Fruit fly (Drosophila melanogaster): ENCODE data around the gene CG6845.

CG6845 gene

DNA sequence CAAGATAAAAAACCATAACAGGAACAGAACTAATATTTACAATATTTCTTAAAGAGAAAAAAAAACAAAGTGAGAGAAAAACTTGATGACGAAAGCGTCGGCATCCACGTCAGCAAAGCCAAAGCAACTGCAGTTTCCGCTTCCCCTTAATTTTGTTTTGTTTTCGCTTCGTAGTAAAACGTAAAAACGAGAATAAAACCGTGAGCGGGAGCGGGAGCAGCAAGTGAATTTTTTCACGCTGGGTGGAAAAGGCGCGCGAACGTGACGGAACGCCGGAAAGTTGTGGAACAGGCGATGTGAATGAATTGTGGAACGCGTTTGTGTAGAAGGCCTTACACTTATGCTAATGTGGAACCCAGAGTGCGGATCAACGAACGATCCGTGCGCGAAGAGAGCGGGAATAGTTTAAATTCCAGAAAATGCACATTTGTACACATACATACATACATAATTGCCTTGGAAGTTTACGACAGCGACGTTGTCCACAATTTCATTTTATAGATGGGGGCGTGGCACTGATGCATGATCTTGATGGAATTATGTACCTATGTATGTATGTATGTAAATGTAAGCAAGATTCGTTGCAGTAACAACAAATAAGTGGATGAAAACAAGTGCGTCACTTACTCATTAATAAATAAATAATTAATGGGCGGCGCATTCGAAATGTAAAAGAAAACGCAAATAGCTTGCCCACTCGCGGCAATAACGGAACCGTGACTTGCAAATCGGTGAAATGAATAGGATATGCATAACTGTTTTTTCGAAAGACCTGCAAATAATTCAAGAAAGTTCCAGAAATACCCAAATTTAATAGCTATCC lies 17.7 kb upstream of the CG6845 start (continued):
- TF ChIP-seq CG17359 (tag; optimal IDR thresholded peaks at IDR 0.05) (peak; percentile 14), ttk (GFP tag; IDR thresholded peaks at IDR 0.05) (no peak), eve (GFP tag; optimal IDR thresholded peaks at IDR 0.05) (peak in 1 of 2 experiments; percentile 68), CG18619 (GFP tag; optimal IDR thresholded peaks at IDR 0.05) (peak; percentile 9), pfk (GFP tag; optimal IDR thresholded peaks at IDR 0.05) (peak; percentile 99), ap (GFP tag; IDR thresholded peaks at IDR 0.05) (no peak), Fer1 (GFP tag; optimal IDR thresholded peaks at IDR 0.05) (peak; percentile 29), CG3838 (GFP tag; optimal IDR thresholded peaks at IDR 0.05) (no peak), CG3726 (GFP tag; IDR thresholded peaks at IDR 0.05) (no peak), Deaf1 (tag; optimal IDR thresholded peaks at IDR 0.05) (peak; percentile 66), CG12769 (tag; optimal IDR thresholded peaks at IDR 0.05) (peak; percentile 95), CG18764 (GFP tag; optimal IDR thresholded peaks at IDR 0.05) (peak; percentile 55)

DNA sequence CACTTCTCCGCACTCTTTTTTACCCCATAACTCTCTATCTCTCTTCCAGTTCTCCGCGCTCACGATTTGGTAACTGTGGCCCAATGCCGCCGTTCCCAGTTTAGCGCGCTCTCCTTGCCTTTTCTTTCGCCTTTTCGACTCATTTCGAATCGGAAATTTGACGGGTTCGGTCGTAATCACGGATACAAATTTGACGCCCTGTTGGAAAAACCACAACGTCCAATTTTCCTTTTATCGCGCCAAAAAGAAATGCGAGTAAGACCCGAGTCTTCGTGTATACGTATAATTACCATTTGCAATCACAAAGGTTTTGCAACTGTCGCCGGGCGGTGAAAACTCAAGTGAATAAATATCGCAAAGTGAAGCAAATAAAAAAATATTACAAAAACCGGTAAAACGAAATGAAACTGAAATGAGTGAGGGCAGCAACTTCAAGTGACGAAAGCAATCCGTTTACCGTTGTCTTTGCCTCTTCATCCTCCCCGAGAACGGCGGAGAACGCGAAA lies 16.9 kb upstream of the CG6845 start, which contains the start of gene Pdk1:
Gene Pdk1, plus strand, starts transcription at position 140 of the 506 bp plus-strand sequence.
- TF ChIP-seq CG15514 (GFP tag; optimal IDR thresholded peaks at IDR 0.05) (peak; percentile 1), CG17568 (GFP tag; optimal IDR thresholded peaks at IDR 0.05) (peak; percentile 36), Med (GFP tag) (peak; percentile 93), Drgx (GFP tag; IDR thresholded peaks at IDR 0.05) (0 out of 2 replicates have a peak, but pooled peaks have one; percentile 28), PHDP (tag; optimal IDR thresholded peaks at IDR 0.05) (no peak), CG2875 (GFP tag; optimal IDR thresholded peaks at IDR 0.05) (no peak), lmd (GFP tag; IDR thresholded peaks at IDR 0.05) (no peak), Hr3 (GFP tag; optimal IDR thresholded peaks at IDR 0.05) (no peak), CG17328 (GFP tag; IDR thresholded peaks at IDR 0.05) (no peak), Pdp1 (GFP tag; optimal IDR thresholded peaks at IDR 0.05) (peak in 1 of 2 experiments; percentile 67), CG12769 (tag; optimal IDR thresholded peaks at IDR 0.05) (peak; percentile 83), CG1024 (GFP tag; IDR thresholded peaks at IDR 0.05) (no peak), fd64A (GFP tag; optimal IDR thresholded peaks at IDR 0.05) (no peak), emc (GFP tag; optimal IDR thresholded peaks at IDR 0.05) (no peak), E2f1 (GFP tag; IDR thresholded peaks at IDR 0.05) (peak; percentile 60; the same call in 1 of the 2 replicates), CG8290 (GFP tag; optimal IDR thresholded peaks at IDR 0.05) (no peak), CG8290 (tag; optimal IDR thresholded peaks at IDR 0.05) (peak in 1 of 2 experiments; percentile 70), lilli (GFP tag; optimal IDR thresholded peaks at IDR 0.05) (peak; percentile 37), bab2 (GFP tag; optimal IDR thresholded peaks at IDR 0.05) (no peak), Fer3 (tag; optimal IDR thresholded peaks at IDR 0.05) (no peak), Usf (GFP tag; optimal IDR thresholded peaks at IDR 0.05) (no peak), CG4360 (GFP tag; IDR thresholded peaks at IDR 0.05) (peak; percentile 68), CG34376 (GFP tag; optimal IDR thresholded peaks at IDR 0.05) (peak; percentile 72), CG5953 (GFP tag; IDR thresholded peaks at IDR 0.05) (peak; percentile 42; the same call in 1 of the 2 replicates), sr (GFP tag; IDR thresholded peaks at IDR 0.05) (peak; percentile 52; the same call in 1 of the 3 replicates), CG6854 (GFP tag; optimal IDR thresholded peaks at IDR 0.05) (no peak), E2f2 (GFP tag; IDR thresholded peaks at IDR 0.05) (peak; percentile 40; the same call in 1 of the 2 replicates), mam (GFP tag; optimal IDR thresholded peaks at IDR 0.05) (no peak), sisA (GFP tag; IDR thresholded peaks at IDR 0.05) (no peak), CG13123 (GFP tag; optimal IDR thresholded peaks at IDR 0.05) (no peak), ac (GFP tag; optimal IDR thresholded peaks at IDR 0.05) (no peak), bigmax (GFP tag; optimal IDR thresholded peaks at IDR 0.05) (no peak), CG17912 (GFP tag; optimal IDR thresholded peaks at IDR 0.05) (peak; percentile 39), scrt (GFP tag; optimal IDR thresholded peaks at IDR 0.05) (peak; percentile 71), Hey (tag; optimal IDR thresholded peaks at IDR 0.05) (no peak), CG42726 (GFP tag; IDR thresholded peaks at IDR 0.05; ENCODE audit: partially characterized antibody) (peak; percentile 81), CG5180 (GFP tag; optimal IDR thresholded peaks at IDR 0.05) (peak; percentile 40)

Data from whole organism, embryonic.